Fruit fly (Drosophila melanogaster) whole organism, prepupa: ENCODE measurements around the gene CG13917.

ENCODE experiments used
- CG10631 ChIP-seq: fragments of 200-800 bp; sonication (Bioruptor generic); optimal IDR thresholded peaks from 2 replicates; lab custom pipeline; 2016; ENCODE audit warnings: missing biosample characterization, missing genetic modification characterization
- CG15336 ChIP-seq: fragments of 200-800 bp; sonication (Bioruptor generic); IDR thresholded peaks from 2 replicates; pipeline ENCODE4 v1.3.6; 2022; ENCODE audit warnings: missing biosample characterization, missing genetic modification characterization
- CG3032 ChIP-seq: fragments of 200-800 bp; optimal IDR thresholded peaks from 2 replicates; lab custom pipeline; 2019; ENCODE audit warnings: missing biosample characterization, mild to moderate bottlenecking, missing genetic modification characterization, moderate library complexity
- CG31627 ChIP-seq: fragments of 200-800 bp; sonication (Bioruptor generic); optimal IDR thresholded peaks from 3 replicates; lab custom pipeline; 2016; ENCODE audit warnings: missing biosample characterization, missing genetic modification characterization
- CG34406 ChIP-seq: fragments of 200-800 bp; sonication (Bioruptor generic); optimal IDR thresholded peaks from 3 replicates; lab custom pipeline; 2016; ENCODE audit warnings: missing biosample characterization, missing genetic modification characterization
- CG3919 ChIP-seq: fragments of 200-800 bp; sonication (Bioruptor generic); optimal IDR thresholded peaks from 3 replicates; lab custom pipeline; 2016; ENCODE audit warnings: missing biosample characterization, missing genetic modification characterization
- CG6163 ChIP-seq: fragments of 200-800 bp; sonication (Bioruptor generic); IDR thresholded peaks from 3 replicates; pipeline ENCODE4 v1.3.6; 2022; ENCODE audit warnings: missing biosample characterization, missing genetic modification characterization
- Eip75B ChIP-seq: fragments of 200-800 bp; sonication (Bioruptor generic); optimal IDR thresholded peaks from 3 replicates; lab custom pipeline; 2016; ENCODE audit warnings: missing biosample characterization, missing genetic modification characterization
- Ets21C ChIP-seq: fragments of 200-800 bp; sonication (Bioruptor generic); optimal IDR thresholded peaks from 3 replicates; lab custom pipeline; 2016; ENCODE audit warnings: missing biosample characterization, missing genetic modification characterization
- Gug ChIP-seq: fragments of 200-800 bp; sonication (Bioruptor generic); IDR thresholded peaks from 2 replicates; pipeline ENCODE4 v1.3.6; 2022; ENCODE audit warnings: missing biosample characterization, missing genetic modification characterization
- Hr39 ChIP-seq: fragments of 200-800 bp; sonication (Bioruptor generic); optimal IDR thresholded peaks from 2 replicates; lab custom pipeline; 2016; ENCODE audit warnings: missing biosample characterization, missing genetic modification characterization
- Met ChIP-seq: fragments of 200-800 bp; sonication (Bioruptor generic); optimal IDR thresholded peaks from 3 replicates; lab custom pipeline; 2016; ENCODE audit warnings: missing biosample characterization, missing genetic modification characterization
- OdsH ChIP-seq: fragments of 200-800 bp; sonication (Bioruptor generic); optimal IDR thresholded peaks from 3 replicates; lab custom pipeline; 2016; ENCODE audit warnings: missing biosample characterization, missing genetic modification characterization
- Sox102F ChIP-seq: fragments of 200-800 bp; sonication (Bioruptor generic); optimal IDR thresholded peaks from 2 replicates; lab custom pipeline; 2016; ENCODE audit warnings: missing biosample characterization, mild to moderate bottlenecking, missing genetic modification characterization
- Sox14 ChIP-seq: fragments of 200-800 bp; sonication (Bioruptor generic); optimal IDR thresholded peaks from 3 replicates; lab custom pipeline; 2016; ENCODE audit warnings: missing biosample characterization, missing genetic modification characterization
- fd59A ChIP-seq: fragments of 200-800 bp; sonication (Bioruptor generic); optimal IDR thresholded peaks from 2 replicates; lab custom pipeline; 2017; ENCODE audit warnings: missing biosample characterization, mild to moderate bottlenecking, missing genetic modification characterization, missing genetic modification reagents
- pdm3 ChIP-seq: fragments of 200-800 bp; sonication (Bioruptor generic); optimal IDR thresholded peaks from 3 replicates; lab custom pipeline; 2016; ENCODE audit warnings: missing biosample characterization, missing genetic modification characterization
- salr ChIP-seq, 2 experiments: fragments of 200-800 bp; sonication (Bioruptor generic); optimal IDR thresholded peaks; 3 replicates each; lab custom pipeline; 2016 to 2018; ENCODE audit warnings: missing biosample characterization in 2 of 2, missing genetic modification characterization in 2 of 2, mild to moderate bottlenecking in 1 of 2
- spab ChIP-seq: fragments of 200-800 bp; sonication (Bioruptor generic); optimal IDR thresholded peaks from 2 replicates; lab custom pipeline; 2017; ENCODE audit warnings: missing biosample characterization, mild to moderate bottlenecking, missing genetic modification characterization, missing genetic modification reagents

The CG13917 gene

DNA sequence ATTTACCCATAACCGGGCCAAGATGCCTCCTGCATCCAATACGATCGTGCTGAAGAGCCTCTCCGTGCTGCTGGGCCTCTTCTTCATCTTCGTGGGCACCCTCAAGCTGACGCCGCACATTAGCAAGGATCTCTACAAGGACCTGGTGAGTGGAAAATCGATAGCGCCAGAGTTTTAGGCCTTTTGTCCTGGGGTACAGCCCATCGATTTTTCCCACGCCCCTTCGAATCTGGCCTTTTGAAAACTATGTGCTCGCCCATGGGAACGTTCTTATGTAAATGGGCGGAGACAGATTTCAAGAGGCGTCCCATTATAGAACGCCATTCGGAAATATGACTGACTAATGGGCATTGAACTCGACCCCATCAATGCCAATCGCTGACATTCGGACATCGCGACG, 72.9 kb downstream of the CG13917 start:
- TF ChIP-seq Hr39 (no peak), Sox14 (no peak), CG3032 (tag; lab: Kevin White, UChicago) (no peak), CG10631 (no peak), CG31627 (GFP tag; lab: Kevin White, UChicago) (no peak), salr (GFP tag; optimal IDR thresholded peaks at IDR 0.05; lab: Kevin White, UChicago) (no peak), Eip75B (GFP tag; lab: Kevin White, UChicago) (no peak), spab (no peak), CG15336 (no peak), Sox102F (GFP tag; lab: Kevin White, UChicago) (no peak), CG6163 (GFP tag; lab: Robert Waterston, UW) (no peak), Gug (GFP tag; lab: Robert Waterston, UW) (no peak), CG34406 (GFP tag; lab: Kevin White, UChicago) (no peak), Met (GFP tag; lab: Kevin White, UChicago) (no peak), Ets21C (GFP tag; lab: Kevin White, UChicago) (no peak), fd59A (GFP tag; lab: Kevin White, UChicago) (no peak), pdm3 (GFP tag; lab: Kevin White, UChicago) (no peak), OdsH (GFP tag; lab: Kevin White, UChicago) (no peak), CG3919 (GFP tag; lab: Kevin White, UChicago) (no peak)
